Worm (Caenorhabditis elegans): Measurements from ENCODE around the gene R102.1.
A peak's percentile ranks its signal among the peaks of the same experiment; 100 is the strongest.

Gene R102.1

ce11 chrIV:10697022-10697979 is 11.5 kb downstream of the R102.1 start, which contains the start of gene allo-1 (continued):
- TF ChIP-seq zfp-3 (GFP tag; conservative IDR thresholded peaks at IDR 0.05) (no peak), dve-1 (tag; optimal IDR thresholded peaks at IDR 0.05; ENCODE audit: insufficient read depth) (peak; percentile 76), pha-4 (GFP tag; IDR thresholded peaks at IDR 0.05) (0 out of 2 replicates have a peak, but pooled peaks have one; percentile 47), pha-4 (tag; optimal IDR thresholded peaks at IDR 0.05) (no peak), T26A8.4 (GFP tag; IDR thresholded peaks at IDR 0.05) (no peak), unc-62 (GFP tag; optimal IDR thresholded peaks at IDR 0.05 in 1 of 2) (peak in 1 of 2 experiments; percentile 28), unc-62 (tag; optimal IDR thresholded peaks at IDR 0.05) (no peak), F10B5.3 (tag; optimal IDR thresholded peaks at IDR 0.05) (no peak), unc-39 (tag; optimal IDR thresholded peaks at IDR 0.05) (no peak), mdl-1 (tag; optimal IDR thresholded peaks at IDR 0.05) (peak; percentile 15 to 83), vab-7 (GFP tag; IDR thresholded peaks at IDR 0.05) (no peak), hif-1 (tag; optimal IDR thresholded peaks at IDR 0.05) (peak in 1 of 2 experiments; percentile 56), zfp-2 (tag; optimal IDR thresholded peaks at IDR 0.05) (no peak), lin-38 (GFP tag; IDR thresholded peaks at IDR 0.05) (no peak; the same call in 1 of the 2 replicates), hlh-30 (tag; optimal IDR thresholded peaks at IDR 0.05; ENCODE audit: insufficient read depth) (peak; percentile 97), R02D3.7 (tag; optimal IDR thresholded peaks at IDR 0.05) (no peak), nhr-41 (GFP tag; IDR thresholded peaks at IDR 0.05) (no peak), cey-2 (tag; optimal IDR thresholded peaks at IDR 0.05; ENCODE audit: borderline replicate concordance, insufficient read depth) (no peak), ceh-62 (tag; optimal IDR thresholded peaks at IDR 0.05) (no peak), ceh-28 (tag; optimal IDR thresholded peaks at IDR 0.05) (no peak), Y48G9A.11 (GFP tag; IDR thresholded peaks at IDR 0.05) (no peak), T20F7.1 (GFP tag; optimal IDR thresholded peaks at IDR 0.05) (peak; percentile 30), jun-1 (tag; optimal IDR thresholded peaks at IDR 0.05) (peak; percentile 62), fos-1 (tag; optimal IDR thresholded peaks at IDR 0.05) (no peak), mxl-3 (GFP tag; optimal IDR thresholded peaks at IDR 0.05) (peak; percentile 65), nhr-111 (GFP tag; optimal IDR thresholded peaks at IDR 0.05) (no peak), F49E8.2 (tag; optimal IDR thresholded peaks at IDR 0.05; ENCODE audit: borderline replicate concordance) (no peak), skn-1 (tag; optimal IDR thresholded peaks at IDR 0.05) (no peak), zip-2 (tag; optimal IDR thresholded peaks at IDR 0.05) (no peak), ZK337.2 (GFP tag; IDR thresholded peaks at IDR 0.05) (no peak), ctbp-1 (GFP tag; IDR thresholded peaks at IDR 0.05) (no peak), dmd-8 (GFP tag; IDR thresholded peaks at IDR 0.05) (no peak), ceh-32 (tag; optimal IDR thresholded peaks at IDR 0.05; ENCODE audit: poor library complexity) (no peak), nhr-77 (tag; optimal IDR thresholded peaks at IDR 0.05) (peak; percentile 69), F37D6.2 (tag; optimal IDR thresholded peaks at IDR 0.05) (no peak), zag-1 (tag; optimal IDR thresholded peaks at IDR 0.05) (no peak), nhr-10 (tag; optimal IDR thresholded peaks at IDR 0.05) (no peak), nhr-28 (tag; optimal IDR thresholded peaks at IDR 0.05) (peak; percentile 80), lin-39 (tag; optimal IDR thresholded peaks at IDR 0.05) (no peak), madf-5 (GFP tag; IDR thresholded peaks at IDR 0.05) (no peak), daf-12 (tag; optimal IDR thresholded peaks at IDR 0.05) (no peak), ama-1 (optimal IDR thresholded peaks at IDR 0.05) (peak; percentile 31), daf-8 (GFP tag; IDR thresholded peaks at IDR 0.05) (no peak), arid-1 (GFP tag; conservative IDR thresholded peaks at IDR 0.05) (no peak), lin-15B (tag; optimal IDR thresholded peaks at IDR 0.05) (no peak), zip-11 (GFP tag; IDR thresholded peaks at IDR 0.05) (no peak), unc-130 (GFP tag; optimal IDR thresholded peaks at IDR 0.05) (no peak), ztf-7 (tag; optimal IDR thresholded peaks at IDR 0.05) (no peak), egl-43 (GFP tag; IDR thresholded peaks at IDR 0.05) (no peak)

Measured in whole organism, L4 larva.